Worm (Caenorhabditis elegans) whole organism, L3 larva: ENCODE results near the gene R03D7.2.
A peak's percentile ranks its signal among the peaks of the same experiment; 100 is the strongest.

Experiments used
- ama-1 ChIP-seq: fragments of 150-350 bp; optimal IDR thresholded peaks from 2 replicates; lab custom pipeline; 2018
- ceh-82 ChIP-seq: fragments of 150-350 bp; optimal IDR thresholded peaks from 2 replicates; lab custom pipeline; 2014; ENCODE audit warnings: missing biosample characterization, missing genetic modification characterization
- nfya-1 ChIP-seq: sonication (generic microtip); optimal IDR thresholded peaks from 2 replicates; lab custom pipeline; 2017; ENCODE audit warnings: missing genetic modification characterization, mild to moderate bottlenecking, missing compliant biosample characterization, antibody characterized with exemption, moderate library complexity; ENCODE audit not compliant: insufficient read depth
- nhr-11 ChIP-seq: fragments of 150-350 bp; optimal IDR thresholded peaks from 2 replicates; lab custom pipeline; 2014; ENCODE audit warnings: missing biosample characterization, missing genetic modification characterization
- pha-4 ChIP-seq: fragments of 150-350 bp; optimal IDR thresholded peaks from 2 replicates; lab custom pipeline; 2014; ENCODE audit warnings: missing biosample characterization, missing genetic modification reagents, missing genetic modification characterization
- zag-1 ChIP-seq: fragments of 150-350 bp; optimal IDR thresholded peaks from 2 replicates; lab custom pipeline; 2014; ENCODE audit warnings: missing biosample characterization, missing genetic modification characterization
- ztf-11 ChIP-seq: fragments of 150-350 bp; optimal IDR thresholded peaks from 2 replicates; lab custom pipeline; 2014; ENCODE audit warnings: missing biosample characterization, missing genetic modification characterization

DNA sequence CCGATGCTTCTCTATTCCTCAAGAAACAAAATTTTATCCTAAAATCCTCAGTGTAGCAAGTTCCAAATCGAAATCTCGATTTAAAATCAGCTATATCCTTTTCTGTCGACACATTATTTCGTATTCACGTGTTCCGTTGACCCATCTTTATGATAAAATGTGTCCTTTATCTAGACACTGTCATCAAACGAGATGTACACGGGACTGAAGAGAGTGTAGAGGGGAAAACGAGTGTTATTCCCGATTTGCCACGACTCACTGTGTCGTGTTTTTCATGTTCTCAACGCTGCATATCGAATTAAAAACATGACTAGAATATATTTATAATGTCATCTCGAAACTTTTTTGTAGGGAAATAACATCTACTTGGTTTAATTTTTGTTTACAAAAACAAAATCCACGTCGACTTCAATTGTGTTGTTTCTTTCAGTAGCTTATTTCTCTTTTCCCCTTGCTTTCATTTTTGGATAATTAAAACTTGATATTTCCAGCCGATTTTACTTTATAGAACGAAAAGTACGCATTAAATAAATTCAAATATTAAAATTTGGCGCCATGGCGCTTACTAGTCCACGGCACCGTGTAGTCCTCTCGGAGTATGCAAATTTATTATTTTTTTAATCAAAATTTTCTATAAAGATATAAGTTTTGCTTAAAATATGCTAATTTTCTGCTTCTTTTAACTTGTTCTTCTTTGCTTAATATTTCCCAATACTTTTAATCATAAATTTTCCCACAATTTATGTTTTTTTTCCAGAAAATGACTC, 9.0 kb downstream of the R03D7.2 start, which contains the start of gene metr-1:
- TF ChIP-seq ztf-11 (tag; lab: Kevin White, UChicago) (no peak), nhr-11 (tag; lab: Kevin White, UChicago) (no peak), ama-1 (lab: Kevin White, UChicago) (no peak), pha-4 (tag; lab: Kevin White, UChicago) (no peak), zag-1 (tag; lab: Kevin White, UChicago) (no peak), nfya-1 (tag; lab: Kevin White, UChicago) (peak; percentile 7), ceh-82 (no peak)
